Fruit fly (Drosophila melanogaster): ENCODE data around the gene Zaf1.

DNA sequence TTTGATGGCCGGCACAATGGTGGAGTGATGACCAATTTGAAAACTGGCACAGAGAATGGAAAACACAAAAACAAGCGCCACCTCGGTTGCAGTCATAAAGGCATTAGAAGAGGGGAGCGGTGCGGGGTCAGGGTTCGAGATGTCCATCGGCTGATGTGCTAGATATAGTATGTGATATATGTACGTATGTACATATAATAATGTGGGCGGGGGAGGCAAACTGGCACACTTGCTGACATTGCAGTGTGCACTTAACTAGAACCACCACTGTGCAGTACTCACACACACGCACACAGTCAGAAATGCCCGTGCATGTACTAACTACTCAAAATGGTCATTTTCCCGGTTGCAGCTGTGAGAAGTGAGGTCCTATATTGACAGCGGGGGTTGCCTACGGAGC is 6.6 kb downstream of the Zaf1 start:
- TF ChIP-seq CG6854 (GFP tag; optimal IDR thresholded peaks at IDR 0.05), result no peak
- no peak for TF ChIP-seq fd85E (GFP tag; optimal IDR thresholded peaks at IDR 0.05)
- TF ChIP-seq CG8119 (GFP tag; IDR thresholded peaks at IDR 0.05), result no peak
- no peak for TF ChIP-seq CG6276 (GFP tag; optimal IDR thresholded peaks at IDR 0.05)
- no peak for TF ChIP-seq Sox14 (GFP tag; optimal IDR thresholded peaks at IDR 0.05)
- TF ChIP-seq Ets96B (tag; optimal IDR thresholded peaks at IDR 0.05), result no peak
- no peak for TF ChIP-seq Hr4 (GFP tag; optimal IDR thresholded peaks at IDR 0.05)
- no peak for TF ChIP-seq eg (GFP tag; IDR thresholded peaks at IDR 0.05)
- peak; percentile 28; the same call in 1 of the 2 replicates for TF ChIP-seq CG15336 (GFP tag; IDR thresholded peaks at IDR 0.05)
- no peak for TF ChIP-seq CG6163 (GFP tag; IDR thresholded peaks at IDR 0.05)
- no peak for TF ChIP-seq Eip75B (GFP tag; optimal IDR thresholded peaks at IDR 0.05)
- no peak for TF ChIP-seq fd59A (GFP tag; optimal IDR thresholded peaks at IDR 0.05)
- TF ChIP-seq Sox102F (GFP tag; optimal IDR thresholded peaks at IDR 0.05), result no peak
- no peak for TF ChIP-seq CG4318 (GFP tag; optimal IDR thresholded peaks at IDR 0.05)
